Fruit fly (Drosophila melanogaster) whole organism, prepupa: ENCODE results near the gene CG46311.

Experiments used
- CG11762 ChIP-seq: fragments of 200-800 bp; sonication (Bioruptor generic); optimal IDR thresholded peaks from 3 replicates; lab custom pipeline; 2016; ENCODE audit warnings: missing biosample characterization, missing genetic modification characterization; ENCODE audit not compliant: insufficient read depth
- CG16779 ChIP-seq: fragments of 200-800 bp; sonication (Bioruptor generic); optimal IDR thresholded peaks from 3 replicates; lab custom pipeline; 2017; ENCODE audit warnings: missing biosample characterization, mild to moderate bottlenecking, missing genetic modification characterization
- Eip93F ChIP-seq: fragments of 200-800 bp; sonication (Bioruptor generic); optimal IDR thresholded peaks from 2 replicates; lab custom pipeline; 2016; ENCODE audit warnings: missing biosample characterization, mild to moderate bottlenecking, missing genetic modification characterization
- Hr39 ChIP-seq: fragments of 200-800 bp; sonication (Bioruptor generic); optimal IDR thresholded peaks from 2 replicates; lab custom pipeline; 2016; ENCODE audit warnings: missing biosample characterization, missing genetic modification characterization
- Hr4 ChIP-seq: fragments of 200-800 bp; sonication (Bioruptor generic); optimal IDR thresholded peaks from 3 replicates; lab custom pipeline; 2016; ENCODE audit warnings: missing biosample characterization, missing genetic modification characterization
- Lpt ChIP-seq: fragments of 200-800 bp; sonication (Bioruptor generic); optimal IDR thresholded peaks from 3 replicates; lab custom pipeline; 2016; ENCODE audit warnings: missing biosample characterization, missing genetic modification characterization
- dac ChIP-seq: fragments of 200-800 bp; sonication (Bioruptor generic); optimal IDR thresholded peaks from 2 replicates; lab custom pipeline; 2017; ENCODE audit warnings: missing biosample characterization, mild to moderate bottlenecking, missing genetic modification characterization

DNA sequence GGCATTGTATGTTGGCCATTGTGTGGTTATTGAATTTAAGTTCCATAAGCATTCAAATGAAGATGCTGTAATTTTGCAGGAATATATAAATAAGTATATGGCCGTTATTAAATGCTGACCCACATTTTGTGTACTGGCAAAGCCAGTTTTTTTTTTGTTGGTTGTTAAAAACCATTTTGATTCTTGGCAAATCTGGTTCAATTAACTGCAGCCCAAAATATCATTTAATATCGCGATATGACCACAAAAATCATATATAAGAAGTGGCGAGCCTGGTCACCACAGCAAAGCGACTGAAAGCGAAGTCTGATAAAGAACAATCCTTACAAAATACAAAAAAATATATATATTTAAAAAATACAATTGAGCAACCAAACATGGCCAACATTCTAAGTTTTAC lies 7.5 kb upstream of the CG46311 start, which contains the start of gene CG32631:
- TF ChIP-seq Eip93F (GFP tag; lab: Kevin White, UChicago) (no peak), dac (GFP tag; lab: Kevin White, UChicago) (no peak), Lpt (GFP tag; lab: Kevin White, UChicago) (no peak), CG11762 (GFP tag; lab: Kevin White, UChicago) (no peak), CG16779 (tag; lab: Kevin White, UChicago) (no peak), Hr4 (GFP tag; lab: Kevin White, UChicago) (no peak), Hr39 (GFP tag; lab: Kevin White, UChicago) (no peak)
